Worm (Caenorhabditis elegans) whole organism, young adult: ENCODE measurements around the gene atgp-1.

Experiments used
- lag-1 ChIP-seq: fragments of 200-800 bp; sonication (Bioruptor generic); IDR thresholded peaks from 2 replicates; pipeline ENCODE4 v1.3.6; 2022; ENCODE audit warnings: missing genetic modification reagents, missing genetic modification characterization, missing compliant biosample characterization
- lir-1 ChIP-seq: fragments of 200-800 bp; sonication (Bioruptor generic); conservative IDR thresholded peaks from 2 replicates; pipeline ENCODE4 v1.3.6; 2022; ENCODE audit warnings: missing genetic modification reagents, missing genetic modification characterization, missing compliant biosample characterization
- unc-62 ChIP-seq: fragments of 150-350 bp; optimal IDR thresholded peaks from 2 replicates; lab custom pipeline; 2014; ENCODE audit warnings: missing biosample characterization, missing genetic modification reagents, missing genetic modification characterization

- no peak for TF ChIP-seq lag-1 (GFP tag; lab: Robert Waterston, UW)
- TF ChIP-seq lir-1 (GFP tag; lab: Robert Waterston, UW): no peak
- TF ChIP-seq unc-62: peak; percentile 56
Measured at ce11 chrIV:17245200-17245599, 23.9 kb upstream of the atgp-1 start, which contains the start of gene ZK550.2.
